Fruit fly (Drosophila melanogaster): ENCODE results near the gene by.

The by gene

DNA sequence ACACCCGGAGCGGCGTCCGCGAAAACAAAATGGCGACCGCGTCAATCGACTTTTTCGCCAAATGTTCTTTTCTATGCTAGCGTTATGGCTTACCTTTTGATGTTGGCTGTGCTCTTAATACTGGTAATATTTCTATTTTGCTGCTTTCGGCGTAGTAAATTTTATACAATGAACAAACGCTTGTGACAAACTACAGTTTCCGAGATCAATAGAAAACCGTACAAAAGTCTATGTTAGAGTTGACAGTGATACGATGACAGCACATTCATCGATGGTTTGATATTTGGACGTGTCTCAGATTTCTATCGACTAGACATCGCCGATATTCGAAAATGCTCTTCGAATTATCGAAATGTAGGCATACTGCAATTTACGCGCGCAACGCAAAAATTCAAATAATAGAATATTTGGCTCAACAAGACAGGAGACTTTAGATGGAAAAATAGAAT is 22.7 kb downstream of the by start, which contains the start of gene rump (continued):
- TF ChIP-seq Dp (GFP tag; optimal IDR thresholded peaks at IDR 0.05) (peak; percentile 99), br (optimal IDR thresholded peaks at IDR 0.05) (no peak), jumu (GFP tag; optimal IDR thresholded peaks at IDR 0.05) (no peak), CG11695 (GFP tag; IDR thresholded peaks at IDR 0.05) (no peak), Nf-YC (tag; optimal IDR thresholded peaks at IDR 0.05) (peak; percentile 40), nom (GFP tag; optimal IDR thresholded peaks at IDR 0.05) (peak; percentile 19), CG4617 (GFP tag; optimal IDR thresholded peaks at IDR 0.05; ENCODE audit: borderline replicate concordance) (peak; percentile 73), CHES-1-like (GFP tag; optimal IDR thresholded peaks at IDR 0.05) (peak; percentile 49), Dbx (GFP tag; IDR thresholded peaks at IDR 0.05) (no peak), NK7.1 (GFP tag; optimal IDR thresholded peaks at IDR 0.05) (no peak), CG2116 (GFP tag; optimal IDR thresholded peaks at IDR 0.05) (peak; percentile 95), sd (tag; optimal IDR thresholded peaks at IDR 0.05) (peak; percentile 60), maf-S (GFP tag; optimal IDR thresholded peaks at IDR 0.05) (no peak), CG4854 (GFP tag; optimal IDR thresholded peaks at IDR 0.05) (peak; percentile 9), CG17802 (tag; optimal IDR thresholded peaks at IDR 0.05) (no peak), Ssrp (tag; optimal IDR thresholded peaks at IDR 0.05) (no peak), CG1603 (tag; optimal IDR thresholded peaks at IDR 0.05) (peak; percentile 73), CG14965 (GFP tag; optimal IDR thresholded peaks at IDR 0.05; ENCODE audit: borderline replicate concordance) (no peak), Bteb2 (GFP tag; optimal IDR thresholded peaks at IDR 0.05) (no peak), B-H2 (GFP tag; optimal IDR thresholded peaks at IDR 0.05) (peak; percentile 26), CG17829 (tag; optimal IDR thresholded peaks at IDR 0.05) (peak; percentile 54)

- TF ChIP-seq ATbp (GFP tag; optimal IDR thresholded peaks at IDR 0.05) (no peak), Kr (GFP tag; optimal IDR thresholded peaks at IDR 0.05) (no peak), CG5953 (GFP tag; IDR thresholded peaks at IDR 0.05) (no peak), wek (GFP tag; optimal IDR thresholded peaks at IDR 0.05) (no peak), repo (GFP tag; optimal IDR thresholded peaks at IDR 0.05) (no peak), zfh1 (GFP tag; IDR thresholded peaks at IDR 0.05) (no peak), CG14965 (GFP tag; optimal IDR thresholded peaks at IDR 0.05; ENCODE audit: borderline replicate concordance) (no peak), CG8924 (tag; optimal IDR thresholded peaks at IDR 0.05) (peak; percentile 72), tll (GFP tag; optimal IDR thresholded peaks at IDR 0.05) (no peak), amos (GFP tag; IDR thresholded peaks at IDR 0.05; ENCODE audit: partially characterized antibody) (peak; percentile 86), pzg (GFP tag; optimal IDR thresholded peaks at IDR 0.05) (peak; percentile 76), CG10267 (tag; optimal IDR thresholded peaks at IDR 0.05) (peak; percentile 72), dan (GFP tag; IDR thresholded peaks at IDR 0.05) (no peak), salm (tag; optimal IDR thresholded peaks at IDR 0.05) (peak; percentile 20), nau (GFP tag; optimal IDR thresholded peaks at IDR 0.05) (peak; percentile 4), trem (tag; optimal IDR thresholded peaks at IDR 0.05) (peak; percentile 85), Poxn (GFP tag; IDR thresholded peaks at IDR 0.05) (no peak), Pdp1 (GFP tag; optimal IDR thresholded peaks at IDR 0.05) (peak in 1 of 2 experiments; percentile 37), Hand (GFP tag; optimal IDR thresholded peaks at IDR 0.05) (no peak), wdn (GFP tag; IDR thresholded peaks at IDR 0.05) (no peak), jigr1 (GFP tag; IDR thresholded peaks at IDR 0.05) (no peak), HLHmδ (GFP tag; optimal IDR thresholded peaks at IDR 0.05) (no peak), kni (GFP tag; optimal IDR thresholded peaks at IDR 0.05) (no peak), sob (GFP tag; IDR thresholded peaks at IDR 0.05) (peak; percentile 36; the same call in 1 of the 2 replicates), CG12236 (GFP tag; optimal IDR thresholded peaks at IDR 0.05) (no peak), pita (GFP tag; optimal IDR thresholded peaks at IDR 0.05) (peak; percentile 56), Dbx (GFP tag; IDR thresholded peaks at IDR 0.05) (no peak), Ravus (GFP tag; IDR thresholded peaks at IDR 0.05) (no peak), CG14860 (GFP tag; IDR thresholded peaks at IDR 0.05; ENCODE audit: partially characterized antibody) (peak; percentile 80), Hmx (GFP tag; optimal IDR thresholded peaks at IDR 0.05) (no peak), sna (GFP tag; IDR thresholded peaks at IDR 0.05; ENCODE audit: partially characterized antibody) (peak; percentile 96)
Observed at dm6 chr3R:9504355-9504754, 28.5 kb downstream of the by start, which contains the start of gene CG8149. Gene CG8149, plus strand, starts transcription at chr3R:9504656.
